Worm (Caenorhabditis elegans) whole organism, L3 larva: ENCODE results near the gene H20E11.1.

Experiments used
- R02D3.7 ChIP-seq: fragments of 150-350 bp; optimal IDR thresholded peaks from 2 replicates; lab custom pipeline; 2014; ENCODE audit warnings: missing biosample characterization, missing genetic modification characterization
- ZK546.5 ChIP-seq: sonication (generic microtip); optimal IDR thresholded peaks from 2 replicates; lab custom pipeline; 2017; ENCODE audit warnings: missing biosample characterization, missing genetic modification characterization
- aly-2 ChIP-seq: fragments of 150-350 bp; optimal IDR thresholded peaks from 2 replicates; lab custom pipeline; 2014; ENCODE audit warnings: missing biosample characterization, missing genetic modification characterization
- ceh-16 ChIP-seq: sonication (generic microtip); optimal IDR thresholded peaks from 2 replicates; lab custom pipeline; 2017; ENCODE audit warnings: missing biosample characterization, missing genetic modification characterization
- ceh-28 ChIP-seq: fragments of 150-350 bp; optimal IDR thresholded peaks from 2 replicates; lab custom pipeline; 2014; ENCODE audit warnings: missing biosample characterization, missing genetic modification reagents, missing genetic modification characterization
- ceh-82 ChIP-seq: fragments of 150-350 bp; optimal IDR thresholded peaks from 2 replicates; lab custom pipeline; 2014; ENCODE audit warnings: missing biosample characterization, missing genetic modification characterization
- ceh-9 ChIP-seq: sonication (generic microtip); optimal IDR thresholded peaks from 2 replicates; lab custom pipeline; 2018; ENCODE audit warnings: missing biosample characterization, missing genetic modification characterization
- daf-12 ChIP-seq: fragments of 150-350 bp; optimal IDR thresholded peaks from 2 replicates; lab custom pipeline; 2014; ENCODE audit warnings: missing biosample characterization, missing genetic modification reagents, missing genetic modification characterization
- egl-5 ChIP-seq: fragments of 150-350 bp; optimal IDR thresholded peaks from 2 replicates; lab custom pipeline; 2017; ENCODE audit warnings: missing biosample characterization, missing genetic modification reagents, missing genetic modification characterization, inconsistent platforms
- elt-1 ChIP-seq: fragments of 150-350 bp; optimal IDR thresholded peaks from 2 replicates; lab custom pipeline; 2014; ENCODE audit warnings: missing biosample characterization, missing genetic modification characterization
- elt-2 ChIP-seq: sonication (generic microtip); optimal IDR thresholded peaks from 2 replicates; lab custom pipeline; 2016; ENCODE audit warnings: missing genetic modification reagents, mild to moderate bottlenecking, missing genetic modification characterization, missing compliant biosample characterization
- elt-3 ChIP-seq, 3 experiments: fragments of 150-350 bp in 1 of 3; sonication (generic microtip) in 2 of 3; optimal IDR thresholded peaks; 2 replicates in 2 of 3; 4 replicates in 1 of 3; lab custom pipeline; 2014 to 2017; ENCODE audit warnings: missing biosample characterization in 3 of 3, missing genetic modification characterization in 3 of 3
- eor-1 ChIP-seq, 2 experiments: fragments of 150-350 bp; optimal IDR thresholded peaks; 2 replicates each; lab custom pipeline; 2014 to 2018; ENCODE audit warnings: missing biosample characterization in 2 of 2, missing genetic modification characterization in 2 of 2
- fkh-10 ChIP-seq: sonication (generic microtip); optimal IDR thresholded peaks from 2 replicates; lab custom pipeline; 2017; ENCODE audit warnings: missing biosample characterization, missing genetic modification reagents, missing genetic modification characterization
- fkh-2 ChIP-seq: fragments of 150-350 bp; optimal IDR thresholded peaks from 2 replicates; lab custom pipeline; 2014; ENCODE audit warnings: missing biosample characterization, missing genetic modification reagents, missing genetic modification characterization
- fos-1 ChIP-seq: fragments of 150-350 bp; optimal IDR thresholded peaks from 2 replicates; lab custom pipeline; 2014; ENCODE audit warnings: missing biosample characterization, missing genetic modification characterization
- hmg-11 ChIP-seq: sonication (generic microtip); optimal IDR thresholded peaks from 2 replicates; lab custom pipeline; 2016; ENCODE audit warnings: missing genetic modification characterization, missing compliant biosample characterization
- lin-15B ChIP-seq: fragments of 150-350 bp; optimal IDR thresholded peaks from 2 replicates; lab custom pipeline; 2014; ENCODE audit warnings: missing biosample characterization, missing genetic modification characterization
- lin-39 ChIP-seq: fragments of 150-350 bp; optimal IDR thresholded peaks from 2 replicates; lab custom pipeline; 2018; ENCODE audit warnings: missing biosample characterization, missing genetic modification reagents, missing genetic modification characterization
- lsy-12 ChIP-seq: sonication (generic microtip); optimal IDR thresholded peaks from 2 replicates; lab custom pipeline; 2016; ENCODE audit warnings: mild to moderate bottlenecking, missing genetic modification characterization, missing compliant biosample characterization
- mml-1 ChIP-seq: fragments of 150-350 bp; sonication (generic microtip); optimal IDR thresholded peaks from 3 replicates; lab custom pipeline; 2014; ENCODE audit warnings: missing biosample characterization, missing genetic modification characterization
- nfya-1 ChIP-seq: sonication (generic microtip); optimal IDR thresholded peaks from 2 replicates; lab custom pipeline; 2017; ENCODE audit warnings: missing genetic modification characterization, mild to moderate bottlenecking, missing compliant biosample characterization, antibody characterized with exemption, moderate library complexity; ENCODE audit not compliant: insufficient read depth
- nhr-12 ChIP-seq: fragments of 150-350 bp; optimal IDR thresholded peaks from 2 replicates; lab custom pipeline; 2014; ENCODE audit warnings: missing biosample characterization, missing genetic modification characterization
- nhr-23 ChIP-seq: fragments of 150-350 bp; optimal IDR thresholded peaks from 2 replicates; lab custom pipeline; 2014; ENCODE audit warnings: missing biosample characterization, missing genetic modification reagents, missing genetic modification characterization
- nhr-237 ChIP-seq: fragments of 150-350 bp; optimal IDR thresholded peaks from 2 replicates; lab custom pipeline; 2014; ENCODE audit warnings: missing biosample characterization, missing genetic modification characterization
- nhr-25 ChIP-seq: sonication (generic microtip); optimal IDR thresholded peaks from 2 replicates; lab custom pipeline; 2017; ENCODE audit warnings: missing biosample characterization, missing genetic modification characterization
- nhr-28 ChIP-seq: fragments of 150-350 bp; optimal IDR thresholded peaks from 2 replicates; lab custom pipeline; 2014; ENCODE audit warnings: missing biosample characterization, missing genetic modification characterization
- nhr-43 ChIP-seq: sonication (generic microtip); optimal IDR thresholded peaks from 2 replicates; lab custom pipeline; 2016; ENCODE audit warnings: mild to moderate bottlenecking, missing genetic modification characterization, missing compliant biosample characterization; ENCODE audit not compliant: poor library complexity, severe bottlenecking
- nhr-67 ChIP-seq: fragments of 150-350 bp; optimal IDR thresholded peaks from 2 replicates; lab custom pipeline; 2014; ENCODE audit warnings: missing biosample characterization, missing genetic modification characterization
- nhr-76 ChIP-seq: fragments of 150-350 bp; sonication (generic microtip); optimal IDR thresholded peaks from 5 replicates; lab custom pipeline; 2014; ENCODE audit warnings: missing biosample characterization, missing genetic modification characterization
- nhr-77 ChIP-seq: fragments of 150-350 bp; optimal IDR thresholded peaks from 2 replicates; lab custom pipeline; 2014; ENCODE audit warnings: missing biosample characterization, missing genetic modification characterization
- pha-4 ChIP-seq: fragments of 150-350 bp; optimal IDR thresholded peaks from 2 replicates; lab custom pipeline; 2014; ENCODE audit warnings: missing biosample characterization, missing genetic modification reagents, missing genetic modification characterization
- pqm-1 ChIP-seq: fragments of 150-350 bp; optimal IDR thresholded peaks from 2 replicates; lab custom pipeline; 2017; ENCODE audit warnings: missing biosample characterization, missing genetic modification characterization, inconsistent platforms
- sea-2 ChIP-seq: fragments of 150-350 bp; sonication (generic microtip); optimal IDR thresholded peaks from 4 replicates; lab custom pipeline; 2014; ENCODE audit warnings: missing biosample characterization, missing genetic modification reagents, missing genetic modification characterization
- skn-1 ChIP-seq: fragments of 150-350 bp; optimal IDR thresholded peaks from 2 replicates; lab custom pipeline; 2014; ENCODE audit warnings: missing biosample characterization, missing genetic modification characterization
- snpc-4 ChIP-seq: fragments of 150-350 bp; optimal IDR thresholded peaks from 2 replicates; lab custom pipeline; 2014; ENCODE audit warnings: missing biosample characterization, missing genetic modification characterization
- tbx-2 ChIP-seq: sonication (generic microtip); optimal IDR thresholded peaks from 2 replicates; lab custom pipeline; 2016; ENCODE audit warnings: mild to moderate bottlenecking, missing genetic modification characterization, missing compliant biosample characterization
- unc-39 ChIP-seq: sonication (generic microtip); optimal IDR thresholded peaks from 4 replicates; lab custom pipeline; 2017; ENCODE audit warnings: missing biosample characterization, missing genetic modification characterization
- unc-62 ChIP-seq: fragments of 150-350 bp; sonication (generic microtip); optimal IDR thresholded peaks from 4 replicates; lab custom pipeline; 2014; ENCODE audit warnings: missing biosample characterization, missing genetic modification reagents, missing genetic modification characterization
- zag-1 ChIP-seq: fragments of 150-350 bp; optimal IDR thresholded peaks from 2 replicates; lab custom pipeline; 2014; ENCODE audit warnings: missing biosample characterization, missing genetic modification characterization
- ztf-4 ChIP-seq: fragments of 150-350 bp; optimal IDR thresholded peaks from 2 replicates; lab custom pipeline; 2014; ENCODE audit warnings: missing biosample characterization, missing genetic modification characterization

The H20E11.1 gene

ce11 chrIV:6829902-6830301, at the start of gene H20E11.1:
Gene H20E11.1 (plus strand): TSS chrIV:6830145.
- TF ChIP-seq mml-1 (tag; lab: Kevin White, UChicago), result no peak
- no peak for TF ChIP-seq ceh-9 (tag; lab: Kevin White, UChicago)
- peak; percentile 89 for TF ChIP-seq pqm-1 (tag; lab: Kevin White, UChicago)
- peak; percentile 71 for TF ChIP-seq elt-2 (tag; lab: Kevin White, UChicago)

ce11 chrIV:6785151-6785550, 44.8 kb upstream of the H20E11.1 start, which contains the start of gene dyci-1:
Gene dyci-1 (minus strand): TSS chrIV:6785272.
- TF ChIP-seq eor-1 (tag; optimal IDR thresholded peaks at IDR 0.05; lab: Kevin White, UChicago) (no peak), lin-39 (tag; lab: Kevin White, UChicago) (no peak), elt-2 (tag; lab: Kevin White, UChicago) (peak; percentile 22), ceh-28 (tag; lab: Kevin White, UChicago) (peak; percentile 17), nhr-12 (tag; lab: Kevin White, UChicago) (no peak), nhr-77 (tag; lab: Kevin White, UChicago) (no peak), nhr-237 (tag; lab: Kevin White, UChicago) (no peak), nhr-43 (tag; lab: Kevin White, UChicago) (no peak), ztf-4 (tag; lab: Kevin White, UChicago) (no peak), snpc-4 (peak; percentile 13), unc-39 (tag; lab: Kevin White, UChicago) (no peak), ceh-16 (tag; lab: Kevin White, UChicago) (no peak), nfya-1 (peak; percentile 32), fkh-2 (tag; lab: Kevin White, UChicago) (no peak), nhr-76 (tag; lab: Kevin White, UChicago) (no peak), sea-2 (GFP tag; lab: Kevin White, UChicago) (no peak), elt-1 (no peak), nhr-25 (tag; lab: Kevin White, UChicago) (peak; percentile 30), ceh-82 (tag; lab: Kevin White, UChicago) (no peak), R02D3.7 (no peak), pha-4 (peak; percentile 87), unc-62 (GFP tag; lab: Kevin White, UChicago) (no peak), fkh-10 (no peak), hmg-11 (tag; lab: Kevin White, UChicago) (no peak), fos-1 (tag; lab: Kevin White, UChicago) (no peak), mml-1 (tag; lab: Kevin White, UChicago) (no peak), aly-2 (tag; lab: Kevin White, UChicago) (no peak), daf-12 (no peak), nhr-28 (tag; lab: Kevin White, UChicago) (no peak), lsy-12 (tag; lab: Kevin White, UChicago) (no peak), ceh-9 (tag; lab: Kevin White, UChicago) (no peak), elt-3 (tag; optimal IDR thresholded peaks at IDR 0.05; lab: Kevin White, UChicago) (no peak), ZK546.5 (tag; lab: Kevin White, UChicago) (no peak), lin-15B (tag; lab: Kevin White, UChicago) (peak; percentile 30)

- TF ChIP-seq snpc-4, result peak; percentile 54
- peak; percentile 89 for TF ChIP-seq hmg-11 (tag; lab: Kevin White, UChicago)
- peak; percentile 52 for TF ChIP-seq nhr-23
- peak; percentile 57 for TF ChIP-seq egl-5 (tag; lab: Kevin White, UChicago)
- peak; percentile 14 for TF ChIP-seq skn-1 (tag; lab: Kevin White, UChicago)
- peak; percentile 49 for TF ChIP-seq pqm-1 (tag; lab: Kevin White, UChicago)
- TF ChIP-seq nhr-43 (tag; lab: Kevin White, UChicago), result peak; percentile 14
- peak; percentile 63 for TF ChIP-seq lin-39 (tag; lab: Kevin White, UChicago)
- peak; percentile 85 for TF ChIP-seq nfya-1
- TF ChIP-seq nhr-67, result no peak
- no peak for TF ChIP-seq fos-1 (tag; lab: Kevin White, UChicago)
- peak; percentile 32 for TF ChIP-seq nhr-25 (tag; lab: Kevin White, UChicago)
- TF ChIP-seq lin-15B (tag; lab: Kevin White, UChicago), result peak; percentile 52
- peak; percentile 60 for TF ChIP-seq elt-2 (tag; lab: Kevin White, UChicago)
- no peak for TF ChIP-seq nhr-76 (tag; lab: Kevin White, UChicago)
- TF ChIP-seq ceh-28 (tag; lab: Kevin White, UChicago), result peak; percentile 45
- TF ChIP-seq pha-4, result peak; percentile 79
- TF ChIP-seq lsy-12 (tag; lab: Kevin White, UChicago), result peak; percentile 59
- no peak for TF ChIP-seq fkh-10
- TF ChIP-seq zag-1 (tag; lab: Kevin White, UChicago), result peak; percentile 17
- peak; percentile 4 for TF ChIP-seq tbx-2
- no peak for TF ChIP-seq nhr-12 (tag; lab: Kevin White, UChicago)
Observed at ce11 chrIV:6785873-6786272, 44.1 kb upstream of the H20E11.1 start.
